Fruit fly (Drosophila melanogaster): ENCODE measurements around the gene CG14075.
A peak's percentile ranks its signal among the peaks of the same experiment; 100 is the strongest.

Gene CG14075

DNA sequence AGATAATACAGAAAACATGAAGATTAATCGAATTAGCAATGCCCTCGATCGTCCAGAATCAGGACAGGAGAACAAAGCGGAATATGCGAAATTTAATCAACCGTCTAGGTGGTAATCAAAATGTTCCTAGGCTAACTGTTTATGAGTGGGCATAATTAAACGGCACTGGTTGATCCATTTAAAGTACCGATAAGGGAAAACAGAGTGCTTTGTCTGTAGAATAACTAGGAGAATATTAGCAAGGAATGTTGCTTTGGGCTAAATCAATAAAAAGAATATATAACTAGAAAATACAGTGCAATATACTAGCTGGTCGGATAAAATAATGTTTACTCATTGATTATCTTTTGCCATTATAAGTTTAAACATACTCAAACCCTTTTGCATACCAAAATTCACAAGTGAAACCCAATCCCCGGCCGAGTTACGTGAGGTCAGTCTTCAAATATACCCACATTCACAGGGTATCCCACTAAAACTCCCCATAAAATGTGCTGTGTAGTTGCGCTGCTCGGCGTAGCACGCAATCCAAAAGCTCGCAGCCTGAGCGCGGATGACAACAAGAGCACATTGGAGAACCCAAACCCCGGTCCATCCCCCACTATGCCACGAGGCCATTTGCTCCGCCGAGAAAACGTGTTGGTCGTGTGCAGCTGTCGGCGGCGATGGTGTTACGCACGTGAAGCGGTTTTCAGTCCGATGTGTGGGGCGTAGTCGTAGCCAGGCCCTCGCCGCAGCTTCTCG lies 11.4 kb downstream of the CG14075 start (continued):
- TF ChIP-seq CG18619 (GFP tag; optimal IDR thresholded peaks at IDR 0.05), result peak; percentile 80
- peak; percentile 42 for TF ChIP-seq cg (GFP tag; optimal IDR thresholded peaks at IDR 0.05)
- peak; percentile 39 for TF ChIP-seq CG9876 (GFP tag; optimal IDR thresholded peaks at IDR 0.05)
- no peak for TF ChIP-seq CG10321 (GFP tag; IDR thresholded peaks at IDR 0.05)
- peak in 1 of 3 experiments; percentile 50 for TF ChIP-seq Stat92E (GFP tag; optimal IDR thresholded peaks at IDR 0.05)
- TF ChIP-seq z (GFP tag; IDR thresholded peaks at IDR 0.05), result peak; percentile 38; the same call in 1 of the 3 replicates
- TF ChIP-seq vvl (GFP tag; IDR thresholded peaks at IDR 0.05), result peak; percentile 19; the same call in 1 of the 2 replicates
- TF ChIP-seq CG3407 (GFP tag; optimal IDR thresholded peaks at IDR 0.05), result no peak
- TF ChIP-seq CG3726 (GFP tag; IDR thresholded peaks at IDR 0.05), result peak; percentile 54; the same call in 1 of the 3 replicates
- peak; percentile 49 for TF ChIP-seq chn (GFP tag; optimal IDR thresholded peaks at IDR 0.05)
- peak; percentile 52; the same call in 1 of the 2 replicates for TF ChIP-seq CG32772 (GFP tag; IDR thresholded peaks at IDR 0.05)
- TF ChIP-seq Tbp (GFP tag; optimal IDR thresholded peaks at IDR 0.05), result no peak
- TF ChIP-seq Awh (GFP tag; IDR thresholded peaks at IDR 0.05), result no peak
- no peak for TF ChIP-seq hth (optimal IDR thresholded peaks at IDR 0.05)
- peak; percentile 76 for TF ChIP-seq CG10209 (GFP tag; optimal IDR thresholded peaks at IDR 0.05)
- TF ChIP-seq Adf1 (GFP tag; IDR thresholded peaks at IDR 0.05), result peak; percentile 71
- TF ChIP-seq lola (GFP tag; optimal IDR thresholded peaks at IDR 0.05), result peak in 2 of 3 experiments; percentile 7 to 31
- peak; percentile 36 for TF ChIP-seq CG8281 (tag; optimal IDR thresholded peaks at IDR 0.05)
- peak; percentile 63 for TF ChIP-seq CG2712 (tag; optimal IDR thresholded peaks at IDR 0.05)
- peak; percentile 14 for TF ChIP-seq CG10267 (tag; optimal IDR thresholded peaks at IDR 0.05)
- TF ChIP-seq NC2α (GFP tag; optimal IDR thresholded peaks at IDR 0.05), result no peak
- TF ChIP-seq CG11247 (GFP tag; IDR thresholded peaks at IDR 0.05), result no peak
- TF ChIP-seq B-H1 (GFP tag; IDR thresholded peaks at IDR 0.05), result peak; percentile 30
- TF ChIP-seq CG17829 (tag; optimal IDR thresholded peaks at IDR 0.05), result peak; percentile 45
- TF ChIP-seq kay (GFP tag; optimal IDR thresholded peaks at IDR 0.05), result peak; percentile 35
- peak; percentile 50 for TF ChIP-seq Hr3 (GFP tag; optimal IDR thresholded peaks at IDR 0.05)
- TF ChIP-seq unpg (GFP tag; optimal IDR thresholded peaks at IDR 0.05), result peak; percentile 35
- 0 out of 2 replicates have a peak, but pooled peaks have one; percentile 48 for TF ChIP-seq sim (GFP tag; IDR thresholded peaks at IDR 0.05)
- TF ChIP-seq CG10274 (GFP tag; optimal IDR thresholded peaks at IDR 0.05), result peak; percentile 68
- peak; percentile 88 for TF ChIP-seq Med (GFP tag)
- TF ChIP-seq bowl (GFP tag; IDR thresholded peaks at IDR 0.05), result 0 out of 2 replicates have a peak, but pooled peaks have one; percentile 27
- TF ChIP-seq da (GFP tag; optimal IDR thresholded peaks at IDR 0.05), result no peak
- no peak for TF ChIP-seq pan (optimal IDR thresholded peaks at IDR 0.05)
- TF ChIP-seq pan (GFP tag; optimal IDR thresholded peaks at IDR 0.05 in 1 of 2, IDR thresholded peaks at IDR 0.05 in 1 of 2), result peak in 1 of 2 experiments; percentile 59
- TF ChIP-seq Dp (GFP tag; optimal IDR thresholded peaks at IDR 0.05), result no peak
- peak; percentile 52 for TF ChIP-seq CG18764 (GFP tag; optimal IDR thresholded peaks at IDR 0.05)
- TF ChIP-seq ttk (GFP tag; IDR thresholded peaks at IDR 0.05), result peak; percentile 8; the same call in 1 of the 2 replicates
- TF ChIP-seq CG6254 (GFP tag; optimal IDR thresholded peaks at IDR 0.05), result peak; percentile 2
- TF ChIP-seq fd64A (GFP tag; optimal IDR thresholded peaks at IDR 0.05), result peak; percentile 40
- TF ChIP-seq ham (GFP tag; IDR thresholded peaks at IDR 0.05), result peak; percentile 63
- peak; percentile 73 for TF ChIP-seq klu (GFP tag; IDR thresholded peaks at IDR 0.05)
- TF ChIP-seq CG17359 (tag; optimal IDR thresholded peaks at IDR 0.05), result peak; percentile 54
- peak; percentile 73 for TF ChIP-seq CG8924 (tag; optimal IDR thresholded peaks at IDR 0.05)
- TF ChIP-seq CG31224 (GFP tag; IDR thresholded peaks at IDR 0.05), result peak; percentile 74
- peak; percentile 55 for TF ChIP-seq CG17385 (GFP tag; optimal IDR thresholded peaks at IDR 0.05)
- TF ChIP-seq Sry-β (GFP tag; optimal IDR thresholded peaks at IDR 0.05), result no peak
- TF ChIP-seq lmd (GFP tag; IDR thresholded peaks at IDR 0.05), result peak; percentile 79; the same call in 1 of the 2 replicates
- peak; percentile 4 for TF ChIP-seq ab (GFP tag; optimal IDR thresholded peaks at IDR 0.05)
- TF ChIP-seq CG43689 (GFP tag; IDR thresholded peaks at IDR 0.05), result no peak
